Fruit fly (Drosophila melanogaster) whole organism, wandering third instar larva: ENCODE measurements around the gene CG2246.

ENCODE experiments used
- Abd-B ChIP-seq: fragments of >200 bp; optimal IDR thresholded peaks from 2 replicates; lab custom pipeline; 2017; ENCODE audit warnings: missing biosample characterization, missing genetic modification characterization
- CG32264 ChIP-seq: fragments of 200-800 bp; sonication (Bioruptor generic); optimal IDR thresholded peaks from 2 replicates; lab custom pipeline; 2016; ENCODE audit warnings: missing biosample characterization, missing genetic modification characterization
- CG9705 ChIP-seq: fragments of 200-800 bp; sonication (Bioruptor generic); optimal IDR thresholded peaks from 2 replicates; lab custom pipeline; 2018; ENCODE audit warnings: missing biosample characterization, mild to moderate bottlenecking, missing genetic modification characterization
- CrebA ChIP-seq: fragments of 200-800 bp; sonication (Bioruptor generic); optimal IDR thresholded peaks from 2 replicates; lab custom pipeline; 2016; ENCODE audit warnings: missing biosample characterization, mild to moderate bottlenecking, missing genetic modification characterization, borderline replicate concordance
- Dfd ChIP-seq: fragments of >200 bp; optimal IDR thresholded peaks from 2 replicates; lab custom pipeline; 2017; ENCODE audit warnings: missing biosample characterization, missing genetic modification characterization
- Dif ChIP-seq: fragments of 200-275, 200-300 bp; sonication (Bioruptor generic); optimal IDR thresholded peaks from 2 replicates; lab custom pipeline; 2018; ENCODE audit warnings: missing biosample characterization, missing genetic modification characterization; ENCODE audit not compliant: partially characterized antibody
- GATAd ChIP-seq: sonication (Bioruptor generic); optimal IDR thresholded peaks from 2 replicates; lab custom pipeline; 2016; ENCODE audit warnings: missing biosample characterization, missing genetic modification characterization
- HLH106 ChIP-seq: fragments of 200-800 bp; optimal IDR thresholded peaks from 3 replicates; lab custom pipeline; 2019; ENCODE audit warnings: missing biosample characterization, mild to moderate bottlenecking, missing genetic modification characterization, moderate library complexity
- Hnf4 ChIP-seq: fragments of 200-800 bp; sonication (Bioruptor generic); optimal IDR thresholded peaks from 2 replicates; lab custom pipeline; 2016; ENCODE audit warnings: missing biosample characterization, mild to moderate bottlenecking, missing genetic modification characterization
- Hr78 ChIP-seq: fragments of >200 bp; optimal IDR thresholded peaks from 2 replicates; lab custom pipeline; 2017; ENCODE audit warnings: missing biosample characterization, missing genetic modification characterization
- Hr83 ChIP-seq: fragments of 200-300 bp; sonication (Bioruptor generic); optimal IDR thresholded peaks from 2 replicates; lab custom pipeline; 2016; ENCODE audit warnings: missing biosample characterization, mild to moderate bottlenecking, missing genetic modification characterization, moderate library complexity; ENCODE audit not compliant: poor library complexity, severe bottlenecking
- Jra ChIP-seq: sonication (Bioruptor generic); optimal IDR thresholded peaks from 2 replicates; lab custom pipeline; 2016; ENCODE audit warnings: missing biosample characterization, missing genetic modification characterization
- Mio ChIP-seq: sonication (Bioruptor generic); optimal IDR thresholded peaks from 2 replicates; lab custom pipeline; 2016; ENCODE audit warnings: missing biosample characterization, missing genetic modification characterization
- Myc ChIP-seq: fragments of >200 bp; optimal IDR thresholded peaks from 2 replicates; lab custom pipeline; 2017
- N ChIP-seq: fragments of >200 bp; optimal IDR thresholded peaks from 2 replicates; lab custom pipeline; 2018; ENCODE audit warnings: missing biosample characterization, missing external identifiers, missing genetic modification characterization
- OdsH ChIP-seq: fragments of 200-800 bp; sonication (Bioruptor generic); optimal IDR thresholded peaks from 2 replicates; lab custom pipeline; 2016; ENCODE audit warnings: missing biosample characterization, mild to moderate bottlenecking, missing genetic modification characterization
- Rel ChIP-seq, 2 experiments: fragments of 200-800 bp; sonication (Bioruptor generic) in 1 of 2; optimal IDR thresholded peaks; 2 replicates in 1 of 2; 3 replicates in 1 of 2; lab custom pipeline; 2016 to 2019; ENCODE audit warnings: mild to moderate bottlenecking in 2 of 2, missing biosample characterization in 2 of 2, missing genetic modification characterization in 2 of 2, moderate library complexity in 1 of 2
- Sp1 ChIP-seq: fragments of 200-800 bp; sonication (Bioruptor generic); optimal IDR thresholded peaks from 3 replicates; lab custom pipeline; 2019; ENCODE audit warnings: missing biosample characterization, mild to moderate bottlenecking, missing genetic modification characterization, moderate library complexity
- Vsx2 ChIP-seq: fragments of 200-300, 225-300 bp; sonication (Bioruptor generic); optimal IDR thresholded peaks from 2 replicates; lab custom pipeline; 2018; ENCODE audit warnings: missing biosample characterization, missing genetic modification characterization; ENCODE audit not compliant: partially characterized antibody
- br ChIP-seq: fragments of 200-800 bp; sonication (Bioruptor generic); optimal IDR thresholded peaks from 2 replicates; lab custom pipeline; 2016; ENCODE audit warnings: missing biosample characterization, missing genetic modification characterization
- brk ChIP-seq: fragments of 200-800 bp; sonication (Bioruptor generic); optimal IDR thresholded peaks from 2 replicates; lab custom pipeline; 2016; ENCODE audit warnings: missing biosample characterization, mild to moderate bottlenecking, missing genetic modification characterization
- dl ChIP-seq, 2 experiments: fragments of 175-275, 200-275 bp in 1 of 2; fragments of 200-275 bp in 1 of 2; sonication (Bioruptor generic); optimal IDR thresholded peaks; lab custom pipeline; 2018; ENCODE audit warnings: mild to moderate bottlenecking in 2 of 2, missing biosample characterization in 2 of 2, missing genetic modification characterization in 2 of 2, moderate library complexity in 2 of 2; ENCODE audit not compliant: partially characterized antibody in 2 of 2, insufficient read depth in 1 of 2
- dmrt93B ChIP-seq: fragments of 200-800 bp; sonication (Bioruptor generic); optimal IDR thresholded peaks from 2 replicates; lab custom pipeline; 2018; ENCODE audit warnings: missing biosample characterization, mild to moderate bottlenecking, missing genetic modification characterization
- dsf ChIP-seq: sonication (Bioruptor generic); optimal IDR thresholded peaks from 2 replicates; lab custom pipeline; 2016; ENCODE audit warnings: missing biosample characterization, missing genetic modification characterization, borderline replicate concordance
- ey ChIP-seq: fragments of 200-800 bp; sonication (Bioruptor generic); optimal IDR thresholded peaks from 2 replicates; lab custom pipeline; 2016; ENCODE audit warnings: missing biosample characterization, missing genetic modification characterization
- foxo ChIP-seq, 2 experiments: fragments of 200-800 bp; sonication (Bioruptor generic); optimal IDR thresholded peaks; 2 replicates in 1 of 2; 3 replicates in 1 of 2; lab custom pipeline; 2016 to 2017; ENCODE audit warnings: missing biosample characterization in 2 of 2, missing genetic modification characterization in 2 of 2
- fru ChIP-seq: fragments of 200-800 bp; sonication (Bioruptor generic); optimal IDR thresholded peaks from 3 replicates; lab custom pipeline; 2016; ENCODE audit warnings: missing biosample characterization, mild to moderate bottlenecking, missing genetic modification characterization
- h ChIP-seq: fragments of 200-800 bp; sonication (Bioruptor generic); optimal IDR thresholded peaks from 3 replicates; lab custom pipeline; 2016; ENCODE audit warnings: missing biosample characterization, mild to moderate bottlenecking, missing genetic modification characterization
- jim ChIP-seq: fragments of 175-275, 200-325 bp; sonication (Bioruptor generic); optimal IDR thresholded peaks from 2 replicates; lab custom pipeline; 2016; ENCODE audit warnings: missing biosample characterization, mild to moderate bottlenecking, missing genetic modification characterization
- lola ChIP-seq: fragments of >200 bp; optimal IDR thresholded peaks from 2 replicates; lab custom pipeline; 2017; ENCODE audit warnings: missing biosample characterization, missing genetic modification characterization
- pan ChIP-seq: fragments of >200 bp; optimal IDR thresholded peaks from 2 replicates; lab custom pipeline; 2017
- psq ChIP-seq: fragments of 200-800 bp; sonication (Bioruptor generic); optimal IDR thresholded peaks from 3 replicates; lab custom pipeline; 2017; ENCODE audit warnings: missing biosample characterization, mild to moderate bottlenecking, missing genetic modification characterization, moderate library complexity
- rgr ChIP-seq: fragments of 200-800 bp; sonication (Bioruptor generic); optimal IDR thresholded peaks from 3 replicates; lab custom pipeline; 2016; ENCODE audit warnings: missing biosample characterization, mild to moderate bottlenecking, missing genetic modification characterization
- sage ChIP-seq: fragments of 200-800 bp; sonication (Bioruptor generic); optimal IDR thresholded peaks from 2 replicates; lab custom pipeline; 2016; ENCODE audit warnings: missing biosample characterization, mild to moderate bottlenecking, missing genetic modification characterization
- sv ChIP-seq: fragments of 200-800 bp; sonication (Bioruptor generic); optimal IDR thresholded peaks from 3 replicates; lab custom pipeline; 2016; ENCODE audit warnings: missing biosample characterization, missing genetic modification characterization
- tai ChIP-seq: sonication (Bioruptor generic); optimal IDR thresholded peaks from 2 replicates; lab custom pipeline; 2016; ENCODE audit warnings: missing biosample characterization, missing genetic modification characterization
- usp ChIP-seq: fragments of >200 bp; optimal IDR thresholded peaks from 2 replicates; lab custom pipeline; 2017; ENCODE audit warnings: missing biosample characterization, missing genetic modification characterization
- woc ChIP-seq: sonication (Bioruptor generic); optimal IDR thresholded peaks from 2 replicates; lab custom pipeline; 2016; ENCODE audit warnings: missing biosample characterization, mild to moderate bottlenecking, missing genetic modification characterization

CG2246 gene

dm6 chr3R:30579129-30579528, 22.2 kb downstream of the CG2246 start, which contains the start of gene CG9702:
CG9702 (plus strand) TSS chr3R:30579429.
- no peak for TF ChIP-seq jim (GFP tag; lab: Kevin White, UChicago)
- TF ChIP-seq dl (GFP tag; optimal IDR thresholded peaks at IDR 0.05; lab: Kevin White, UChicago; ENCODE audit: insufficient read depth in 1 of 2, partially characterized antibody in 2 of 2), result no peak
- TF ChIP-seq Jra, result no peak
- no peak for TF ChIP-seq Sp1 (GFP tag; lab: Kevin White, UChicago)
- no peak for TF ChIP-seq OdsH (GFP tag; lab: Kevin White, UChicago)
- TF ChIP-seq rgr (GFP tag; lab: Kevin White, UChicago), result no peak

- TF ChIP-seq Sp1 (GFP tag; lab: Kevin White, UChicago) (peak; percentile 90), OdsH (GFP tag; lab: Kevin White, UChicago) (peak; percentile 91), Abd-B (GFP tag; lab: Kevin White, UChicago) (no peak), dl (GFP tag; optimal IDR thresholded peaks at IDR 0.05; lab: Kevin White, UChicago; ENCODE audit: insufficient read depth in 1 of 2, partially characterized antibody in 2 of 2) (peak in 1 of 2 experiments; percentile 24), Jra (peak; percentile 84), h (peak; percentile 95), Vsx2 (GFP tag; lab: Kevin White, UChicago) (no peak), Hr78 (GFP tag; lab: Kevin White, UChicago) (no peak), rgr (GFP tag; lab: Kevin White, UChicago) (peak; percentile 90), fru (GFP tag; lab: Kevin White, UChicago) (peak; percentile 94), Dif (GFP tag; lab: Kevin White, UChicago) (peak; percentile 37), tai (GFP tag; lab: Kevin White, UChicago) (no peak), CrebA (GFP tag; lab: Kevin White, UChicago) (peak; percentile 61), usp (GFP tag; lab: Kevin White, UChicago) (no peak), N (GFP tag; lab: Kevin White, UChicago) (no peak), sv (GFP tag; lab: Kevin White, UChicago) (peak; percentile 67), foxo (GFP tag; optimal IDR thresholded peaks at IDR 0.05; lab: Kevin White, UChicago) (peak; percentile 37 to 95), Myc (lab: Kevin White, UChicago) (no peak), Hr83 (no peak), CG9705 (peak; percentile 71), br (GFP tag; lab: Kevin White, UChicago) (peak; percentile 89), woc (peak; percentile 94), pan (lab: Kevin White, UChicago) (no peak), dsf (GFP tag; lab: Kevin White, UChicago) (peak; percentile 62), Rel (GFP tag; optimal IDR thresholded peaks at IDR 0.05; lab: Kevin White, UChicago) (peak; percentile 27), Rel (tag; optimal IDR thresholded peaks at IDR 0.05; lab: Kevin White, UChicago) (peak; percentile 43), GATAd (GFP tag; lab: Kevin White, UChicago) (no peak), dmrt93B (GFP tag; lab: Kevin White, UChicago) (peak; percentile 88), sage (GFP tag; lab: Kevin White, UChicago) (peak; percentile 80), CG32264 (GFP tag; lab: Kevin White, UChicago) (peak; percentile 71), Mio (peak; percentile 6), brk (peak; percentile 83), HLH106 (tag; lab: Kevin White, UChicago) (peak; percentile 92), Hnf4 (GFP tag; lab: Kevin White, UChicago) (peak; percentile 90), jim (GFP tag; lab: Kevin White, UChicago) (no peak), Dfd (no peak), psq (GFP tag; lab: Kevin White, UChicago) (peak; percentile 80), lola (GFP tag; lab: Kevin White, UChicago) (no peak), ey (GFP tag; lab: Kevin White, UChicago) (peak; percentile 92)
Observed at dm6 chr3R:30570554-30571141, 30.6 kb downstream of the CG2246 start.
